Fruit fly (Drosophila melanogaster) whole organism, wandering third instar larva: ENCODE results near the gene Phb1.

Source experiments
- Abd-B ChIP-seq: fragments of >200 bp; optimal IDR thresholded peaks from 2 replicates; lab custom pipeline; 2017; ENCODE audit warnings: missing biosample characterization, missing genetic modification characterization
- CG9705 ChIP-seq: fragments of 200-800 bp; sonication (Bioruptor generic); optimal IDR thresholded peaks from 2 replicates; lab custom pipeline; 2018; ENCODE audit warnings: missing biosample characterization, mild to moderate bottlenecking, missing genetic modification characterization
- CrebA ChIP-seq: fragments of 200-800 bp; sonication (Bioruptor generic); optimal IDR thresholded peaks from 2 replicates; lab custom pipeline; 2016; ENCODE audit warnings: missing biosample characterization, mild to moderate bottlenecking, missing genetic modification characterization, borderline replicate concordance
- Dfd ChIP-seq: fragments of >200 bp; optimal IDR thresholded peaks from 2 replicates; lab custom pipeline; 2017; ENCODE audit warnings: missing biosample characterization, missing genetic modification characterization
- Dif ChIP-seq: fragments of 200-275, 200-300 bp; sonication (Bioruptor generic); optimal IDR thresholded peaks from 2 replicates; lab custom pipeline; 2018; ENCODE audit warnings: missing biosample characterization, missing genetic modification characterization; ENCODE audit not compliant: partially characterized antibody
- HLH106 ChIP-seq: fragments of 200-800 bp; optimal IDR thresholded peaks from 3 replicates; lab custom pipeline; 2019; ENCODE audit warnings: missing biosample characterization, mild to moderate bottlenecking, missing genetic modification characterization, moderate library complexity
- Hr83 ChIP-seq: fragments of 200-300 bp; sonication (Bioruptor generic); optimal IDR thresholded peaks from 2 replicates; lab custom pipeline; 2016; ENCODE audit warnings: missing biosample characterization, mild to moderate bottlenecking, missing genetic modification characterization, moderate library complexity; ENCODE audit not compliant: poor library complexity, severe bottlenecking
- Jra ChIP-seq: sonication (Bioruptor generic); optimal IDR thresholded peaks from 2 replicates; lab custom pipeline; 2016; ENCODE audit warnings: missing biosample characterization, missing genetic modification characterization
- Mio ChIP-seq: sonication (Bioruptor generic); optimal IDR thresholded peaks from 2 replicates; lab custom pipeline; 2016; ENCODE audit warnings: missing biosample characterization, missing genetic modification characterization
- Myc ChIP-seq: fragments of >200 bp; optimal IDR thresholded peaks from 2 replicates; lab custom pipeline; 2017
- N ChIP-seq: fragments of >200 bp; optimal IDR thresholded peaks from 2 replicates; lab custom pipeline; 2018; ENCODE audit warnings: missing biosample characterization, missing external identifiers, missing genetic modification characterization
- OdsH ChIP-seq: fragments of 200-800 bp; sonication (Bioruptor generic); optimal IDR thresholded peaks from 2 replicates; lab custom pipeline; 2016; ENCODE audit warnings: missing biosample characterization, mild to moderate bottlenecking, missing genetic modification characterization
- Sp1 ChIP-seq: fragments of 200-800 bp; sonication (Bioruptor generic); optimal IDR thresholded peaks from 3 replicates; lab custom pipeline; 2019; ENCODE audit warnings: missing biosample characterization, mild to moderate bottlenecking, missing genetic modification characterization, moderate library complexity
- Vsx2 ChIP-seq: fragments of 200-300, 225-300 bp; sonication (Bioruptor generic); optimal IDR thresholded peaks from 2 replicates; lab custom pipeline; 2018; ENCODE audit warnings: missing biosample characterization, missing genetic modification characterization; ENCODE audit not compliant: partially characterized antibody
- br ChIP-seq: fragments of 200-800 bp; sonication (Bioruptor generic); optimal IDR thresholded peaks from 2 replicates; lab custom pipeline; 2016; ENCODE audit warnings: missing biosample characterization, missing genetic modification characterization
- brk ChIP-seq: fragments of 200-800 bp; sonication (Bioruptor generic); optimal IDR thresholded peaks from 2 replicates; lab custom pipeline; 2016; ENCODE audit warnings: missing biosample characterization, mild to moderate bottlenecking, missing genetic modification characterization
- dl ChIP-seq, 2 experiments: fragments of 175-275, 200-275 bp in 1 of 2; fragments of 200-275 bp in 1 of 2; sonication (Bioruptor generic); optimal IDR thresholded peaks; lab custom pipeline; 2018; ENCODE audit warnings: mild to moderate bottlenecking in 2 of 2, missing biosample characterization in 2 of 2, missing genetic modification characterization in 2 of 2, moderate library complexity in 2 of 2; ENCODE audit not compliant: partially characterized antibody in 2 of 2, insufficient read depth in 1 of 2
- dmrt93B ChIP-seq: fragments of 200-800 bp; sonication (Bioruptor generic); optimal IDR thresholded peaks from 2 replicates; lab custom pipeline; 2018; ENCODE audit warnings: missing biosample characterization, mild to moderate bottlenecking, missing genetic modification characterization
- ey ChIP-seq: fragments of 200-800 bp; sonication (Bioruptor generic); optimal IDR thresholded peaks from 2 replicates; lab custom pipeline; 2016; ENCODE audit warnings: missing biosample characterization, missing genetic modification characterization
- foxo ChIP-seq, 2 experiments: fragments of 200-800 bp; sonication (Bioruptor generic); optimal IDR thresholded peaks; 2 replicates in 1 of 2; 3 replicates in 1 of 2; lab custom pipeline; 2016 to 2017; ENCODE audit warnings: missing biosample characterization in 2 of 2, missing genetic modification characterization in 2 of 2
- fru ChIP-seq: fragments of 200-800 bp; sonication (Bioruptor generic); optimal IDR thresholded peaks from 3 replicates; lab custom pipeline; 2016; ENCODE audit warnings: missing biosample characterization, mild to moderate bottlenecking, missing genetic modification characterization
- h ChIP-seq: fragments of 200-800 bp; sonication (Bioruptor generic); optimal IDR thresholded peaks from 3 replicates; lab custom pipeline; 2016; ENCODE audit warnings: missing biosample characterization, mild to moderate bottlenecking, missing genetic modification characterization
- jim ChIP-seq: fragments of 175-275, 200-325 bp; sonication (Bioruptor generic); optimal IDR thresholded peaks from 2 replicates; lab custom pipeline; 2016; ENCODE audit warnings: missing biosample characterization, mild to moderate bottlenecking, missing genetic modification characterization
- pan ChIP-seq: fragments of >200 bp; optimal IDR thresholded peaks from 2 replicates; lab custom pipeline; 2017
- rgr ChIP-seq: fragments of 200-800 bp; sonication (Bioruptor generic); optimal IDR thresholded peaks from 3 replicates; lab custom pipeline; 2016; ENCODE audit warnings: missing biosample characterization, mild to moderate bottlenecking, missing genetic modification characterization
- sage ChIP-seq: fragments of 200-800 bp; sonication (Bioruptor generic); optimal IDR thresholded peaks from 2 replicates; lab custom pipeline; 2016; ENCODE audit warnings: missing biosample characterization, mild to moderate bottlenecking, missing genetic modification characterization
- usp ChIP-seq: fragments of >200 bp; optimal IDR thresholded peaks from 2 replicates; lab custom pipeline; 2017; ENCODE audit warnings: missing biosample characterization, missing genetic modification characterization
- woc ChIP-seq: sonication (Bioruptor generic); optimal IDR thresholded peaks from 2 replicates; lab custom pipeline; 2016; ENCODE audit warnings: missing biosample characterization, mild to moderate bottlenecking, missing genetic modification characterization

Phb1 gene

DNA sequence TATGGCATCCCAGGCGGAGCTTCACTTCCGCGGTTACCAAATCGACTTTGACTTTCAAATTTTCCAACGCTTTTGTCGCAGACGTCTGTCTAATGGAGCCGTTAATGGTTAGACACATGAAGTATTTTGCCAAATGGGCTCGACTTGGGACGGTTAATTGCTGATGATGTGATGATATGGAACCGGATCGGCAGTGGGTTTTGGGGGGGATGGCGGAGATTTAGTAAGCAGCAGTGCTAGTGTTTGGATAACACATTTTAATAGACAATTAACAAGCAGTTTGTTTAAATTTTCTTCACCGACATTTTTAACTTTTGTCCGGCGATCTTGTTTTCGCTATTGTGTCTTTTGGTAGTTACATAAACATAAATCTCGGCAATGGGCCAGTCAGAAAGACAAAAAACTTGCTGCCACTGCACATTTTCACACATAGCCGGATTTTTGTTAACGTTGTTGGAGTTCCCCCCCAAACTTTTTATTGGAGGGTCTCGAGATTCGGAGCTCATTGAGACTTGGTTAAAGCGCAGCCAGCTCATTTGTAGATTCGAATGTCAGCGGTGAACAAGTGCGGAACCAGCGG lies 14.0 kb downstream of the Phb1 start, which contains the start of gene amd:
Gene amd, plus strand, starts transcription at position 530 of the 580 bp plus-strand sequence.
- no peak for TF ChIP-seq HLH106 (tag; lab: Kevin White, UChicago)
- TF ChIP-seq OdsH (GFP tag; lab: Kevin White, UChicago), result no peak
- no peak for TF ChIP-seq ey (GFP tag; lab: Kevin White, UChicago)
- TF ChIP-seq foxo (GFP tag; optimal IDR thresholded peaks at IDR 0.05; lab: Kevin White, UChicago), result no peak
- TF ChIP-seq Hr83 (GFP tag; lab: Kevin White, UChicago), result no peak
- no peak for TF ChIP-seq usp (GFP tag; lab: Kevin White, UChicago)
- TF ChIP-seq dl (GFP tag; optimal IDR thresholded peaks at IDR 0.05; lab: Kevin White, UChicago; ENCODE audit: insufficient read depth in 1 of 2, partially characterized antibody in 2 of 2), result no peak
- no peak for TF ChIP-seq CG9705 (GFP tag; lab: Kevin White, UChicago)
- no peak for TF ChIP-seq sage
- no peak for TF ChIP-seq Sp1

DNA sequence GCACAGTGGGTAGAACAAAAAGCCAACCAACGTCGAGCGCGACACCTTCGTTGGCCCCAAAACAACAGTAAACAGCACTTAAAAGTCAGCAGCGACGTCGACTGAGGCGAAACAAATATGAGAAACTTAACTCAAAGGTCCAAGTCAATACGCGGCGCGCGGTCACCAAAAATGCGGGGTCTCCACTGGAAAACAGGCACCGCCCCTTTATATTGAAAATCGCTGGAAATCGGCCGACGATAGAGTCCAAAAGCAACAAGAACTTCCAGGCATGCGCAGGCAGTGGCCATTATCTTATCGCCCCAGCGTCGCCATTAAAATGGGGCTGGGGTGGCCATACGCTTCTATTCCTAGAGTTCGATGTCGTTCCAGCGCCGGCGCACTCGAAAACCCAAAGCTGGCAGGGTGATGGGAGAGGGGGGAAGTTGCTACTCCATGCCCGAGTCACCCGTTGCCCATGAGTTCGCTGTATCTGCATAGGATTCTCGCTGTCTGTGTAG lies 15.2 kb downstream of the Phb1 start, which contains the start of gene Lim3:
Gene Lim3, minus strand, starts transcription at position 51 of the 500 bp plus-strand sequence.
- TF ChIP-seq Abd-B, result no peak
- no peak for TF ChIP-seq br
- TF ChIP-seq sage, result no peak
- TF ChIP-seq fru (GFP tag; lab: Kevin White, UChicago), result no peak
- TF ChIP-seq Dfd (GFP tag; lab: Kevin White, UChicago), result no peak
- TF ChIP-seq CG9705 (GFP tag; lab: Kevin White, UChicago), result no peak
- TF ChIP-seq h (GFP tag; lab: Kevin White, UChicago), result peak; percentile 3
- TF ChIP-seq Mio (GFP tag; lab: Kevin White, UChicago), result no peak
- peak; percentile 84 for TF ChIP-seq Vsx2 (GFP tag; lab: Kevin White, UChicago)
- no peak for TF ChIP-seq dmrt93B (GFP tag; lab: Kevin White, UChicago)
- TF ChIP-seq woc (GFP tag; lab: Kevin White, UChicago), result no peak
- no peak for TF ChIP-seq brk (GFP tag; lab: Kevin White, UChicago)
- TF ChIP-seq Dif, result peak; percentile 75

DNA sequence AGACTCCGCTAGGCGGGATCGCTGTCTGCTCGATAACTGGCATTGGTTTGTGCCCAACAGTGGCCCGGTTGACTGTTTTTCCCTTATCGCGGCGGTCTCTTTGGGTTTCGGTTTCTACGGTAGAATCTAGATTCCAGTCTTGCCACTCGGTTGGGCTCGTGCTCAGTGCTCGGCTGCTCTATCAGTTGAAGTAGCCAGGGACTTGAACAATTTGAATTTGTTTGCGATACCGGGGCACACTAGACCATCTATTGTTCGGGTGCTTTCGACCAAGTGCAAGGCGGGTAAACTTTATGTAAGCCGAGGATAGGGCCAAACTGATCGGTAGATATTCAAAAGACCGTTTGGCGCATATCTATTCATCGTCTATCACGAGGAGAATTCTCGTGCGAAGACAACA lies 17.4 kb downstream of the Phb1 start:
- TF ChIP-seq HLH106 (tag; lab: Kevin White, UChicago) (no peak), Mio (GFP tag; lab: Kevin White, UChicago) (no peak), foxo (GFP tag; optimal IDR thresholded peaks at IDR 0.05; lab: Kevin White, UChicago) (no peak)

- TF ChIP-seq fru (GFP tag; lab: Kevin White, UChicago) (no peak), rgr (GFP tag; lab: Kevin White, UChicago) (no peak), Myc (lab: Kevin White, UChicago) (no peak), woc (GFP tag; lab: Kevin White, UChicago) (no peak), N (GFP tag; lab: Kevin White, UChicago) (no peak), jim (GFP tag; lab: Kevin White, UChicago) (no peak)
Measured at dm6 chr2L:19104383-19104782, 19.3 kb downstream of the Phb1 start.

DNA sequence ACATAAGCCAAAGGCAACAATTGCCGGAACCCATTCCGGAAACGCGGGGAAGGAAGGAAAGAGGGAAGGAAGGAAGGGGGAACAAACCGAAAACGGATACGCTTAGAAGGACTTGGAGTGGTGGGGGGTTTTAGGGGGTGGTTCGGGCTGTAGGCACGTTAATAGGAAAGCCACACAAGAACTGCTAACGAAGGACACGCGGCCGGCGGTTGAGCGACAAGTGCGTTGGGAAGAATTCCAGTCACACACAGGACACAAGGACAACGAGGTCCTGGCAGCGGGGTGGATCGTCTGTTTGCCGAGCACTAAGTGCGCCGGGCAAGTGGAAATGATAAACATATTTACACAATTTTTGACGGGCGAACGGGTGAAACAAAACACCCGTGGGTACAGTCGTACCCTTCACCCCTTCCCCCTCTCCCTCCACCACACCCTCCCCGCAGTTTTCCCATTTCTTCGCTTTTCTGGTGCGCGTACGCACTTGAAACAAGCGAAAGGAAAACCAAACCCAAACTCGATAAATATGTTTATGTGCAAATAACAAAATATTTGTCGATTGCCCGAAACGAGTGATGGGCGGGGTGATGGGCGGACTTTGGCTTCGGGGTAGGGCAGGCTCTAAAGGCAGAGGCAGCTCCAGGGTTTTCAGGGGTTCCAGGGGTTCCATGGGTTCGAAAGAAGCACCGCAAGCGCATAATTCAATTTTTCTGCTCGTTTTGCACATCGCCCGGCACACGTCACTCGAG lies 20.3 kb downstream of the Phb1 start:
- TF ChIP-seq pan (lab: Kevin White, UChicago) (no peak), jim (GFP tag; lab: Kevin White, UChicago) (no peak), CrebA (no peak), dl (GFP tag; optimal IDR thresholded peaks at IDR 0.05; lab: Kevin White, UChicago; ENCODE audit: insufficient read depth in 1 of 2, partially characterized antibody in 2 of 2) (no peak), Jra (GFP tag; lab: Kevin White, UChicago) (no peak), dmrt93B (GFP tag; lab: Kevin White, UChicago) (no peak)
